Worm (Caenorhabditis elegans): ENCODE results near the gene W02B12.11.
A peak's percentile ranks its signal among the peaks of the same experiment; 100 is the strongest.

The W02B12.11 gene

DNA sequence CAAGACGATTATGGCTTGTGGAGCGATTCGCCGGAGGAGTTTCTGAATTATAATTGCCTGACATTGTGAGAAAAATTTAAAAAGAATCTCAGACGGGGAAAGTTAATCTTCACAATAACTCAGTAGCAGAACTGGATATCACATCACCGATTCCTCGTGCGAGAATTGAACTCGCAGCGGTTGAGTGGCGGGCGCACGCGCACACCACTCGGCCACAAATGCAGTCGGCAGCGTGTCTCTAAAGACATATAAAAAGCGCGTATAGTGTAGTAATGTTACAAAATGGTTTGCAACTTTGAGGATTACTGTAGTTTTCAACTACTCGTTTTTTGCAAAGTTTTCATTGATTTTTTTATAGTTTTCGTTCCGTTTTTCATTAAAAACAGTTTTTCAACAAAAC, 10.9 kb downstream of the W02B12.11 start (continued):
- TF ChIP-seq ces-1 (GFP tag; optimal IDR thresholded peaks at IDR 0.05) (no peak), mxl-3 (GFP tag; optimal IDR thresholded peaks at IDR 0.05) (peak; percentile 88), nhr-48 (tag; optimal IDR thresholded peaks at IDR 0.05) (peak; percentile 76)

DNA sequence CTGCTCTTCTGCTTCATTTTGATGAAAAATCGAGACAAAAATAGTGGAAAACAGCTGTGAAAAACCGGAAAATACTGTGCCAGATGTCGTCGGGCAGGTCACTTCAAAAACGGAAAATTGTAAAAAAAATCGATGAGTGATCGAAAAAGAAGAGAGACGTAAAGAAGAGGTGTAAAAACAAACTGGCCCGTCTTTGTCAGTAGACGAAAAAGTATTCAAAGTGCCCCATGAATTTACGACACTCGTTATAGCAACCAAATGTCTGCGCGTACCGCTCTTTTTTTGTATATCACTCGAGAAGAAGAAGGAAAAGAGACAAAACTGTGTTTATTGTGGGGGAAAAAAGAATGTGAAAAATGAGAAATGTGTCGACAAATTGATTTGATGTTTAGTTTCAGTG, 11.5 kb downstream of the W02B12.11 start, which contains the start of gene twk-5:
TSS of gene twk-5 (minus strand) at position 101 of the 400 bp plus-strand sequence.
- TF ChIP-seq daf-12 (tag; optimal IDR thresholded peaks at IDR 0.05) (no peak), ama-1 (optimal IDR thresholded peaks at IDR 0.05) (peak; percentile 73)

DNA sequence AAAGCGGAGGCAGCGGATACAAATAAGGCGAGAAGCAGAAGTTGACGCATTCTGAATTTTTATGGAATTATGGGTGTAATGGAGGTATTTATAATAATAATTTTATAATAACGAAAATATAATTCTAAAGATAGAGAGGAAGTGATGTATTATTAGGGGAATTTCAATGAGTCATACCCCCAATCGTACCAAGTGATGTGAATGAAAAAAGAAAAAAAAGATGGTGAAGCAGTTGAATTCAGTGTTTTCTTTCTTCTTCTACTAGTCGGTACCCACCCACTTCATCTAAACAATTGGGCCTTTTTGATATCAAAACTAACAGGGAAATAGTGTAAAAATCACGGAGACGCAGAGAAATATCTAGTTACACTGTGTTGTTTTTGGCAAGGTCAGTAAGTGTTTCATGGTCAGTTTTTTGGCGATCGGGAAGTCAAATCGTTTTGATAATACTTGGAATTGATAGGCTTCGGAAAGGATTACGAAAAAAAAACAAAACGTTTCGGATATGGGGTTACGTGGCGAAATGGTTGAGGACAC, 13.1 kb downstream of the W02B12.11 start, which contains the start of gene ttr-18:
TSS of gene ttr-18 (minus strand) at position 51 of the 537 bp plus-strand sequence.
- no peak for TF ChIP-seq tag-97 (GFP tag; IDR thresholded peaks at IDR 0.05)
- no peak for TF ChIP-seq ctbp-1 (GFP tag; IDR thresholded peaks at IDR 0.05)
- TF ChIP-seq lim-7 (GFP tag; IDR thresholded peaks at IDR 0.05) = no peak
- no peak for TF ChIP-seq dmd-8 (GFP tag; IDR thresholded peaks at IDR 0.05)
- TF ChIP-seq F37D6.2 (tag; optimal IDR thresholded peaks at IDR 0.05) = no peak
- no peak for TF ChIP-seq cey-2 (tag; optimal IDR thresholded peaks at IDR 0.05; ENCODE audit: borderline replicate concordance, insufficient read depth)
- peak; percentile 12 for TF ChIP-seq dve-1 (tag; optimal IDR thresholded peaks at IDR 0.05; ENCODE audit: insufficient read depth)

DNA sequence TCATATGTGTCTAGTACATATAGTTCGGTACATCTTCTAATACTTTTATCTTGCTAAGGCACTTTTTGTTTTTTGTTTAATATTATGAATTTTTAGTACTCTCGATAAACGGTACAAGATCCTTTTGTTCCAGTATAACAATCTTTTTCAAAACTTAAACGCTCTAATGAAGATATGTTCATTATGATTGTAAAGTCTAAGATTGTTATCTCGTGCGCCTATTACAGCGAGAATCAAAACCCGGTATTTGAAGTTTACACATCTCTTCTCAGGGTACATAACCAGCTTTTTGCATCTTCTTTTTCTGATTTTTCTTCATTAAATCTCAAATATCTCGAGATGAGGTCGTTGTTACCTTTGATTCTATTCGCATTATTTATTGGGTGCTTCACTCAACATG, 14.3 kb downstream of the W02B12.11 start, which contains the start of gene B0334.13:
TSS of gene B0334.13 (plus strand) at position 301 of the 400 bp plus-strand sequence.
- TF ChIP-seq ZK546.5 (tag; optimal IDR thresholded peaks at IDR 0.05) (no peak), ztf-7 (tag; optimal IDR thresholded peaks at IDR 0.05) (no peak), unc-62 (GFP tag; optimal IDR thresholded peaks at IDR 0.05 in 1 of 2) (peak in 1 of 2 experiments; percentile 21), unc-62 (tag; optimal IDR thresholded peaks at IDR 0.05) (no peak), D1046.2 (GFP tag; IDR thresholded peaks at IDR 0.05) (no peak), gei-8 (GFP tag; optimal IDR thresholded peaks at IDR 0.05) (no peak)

DNA sequence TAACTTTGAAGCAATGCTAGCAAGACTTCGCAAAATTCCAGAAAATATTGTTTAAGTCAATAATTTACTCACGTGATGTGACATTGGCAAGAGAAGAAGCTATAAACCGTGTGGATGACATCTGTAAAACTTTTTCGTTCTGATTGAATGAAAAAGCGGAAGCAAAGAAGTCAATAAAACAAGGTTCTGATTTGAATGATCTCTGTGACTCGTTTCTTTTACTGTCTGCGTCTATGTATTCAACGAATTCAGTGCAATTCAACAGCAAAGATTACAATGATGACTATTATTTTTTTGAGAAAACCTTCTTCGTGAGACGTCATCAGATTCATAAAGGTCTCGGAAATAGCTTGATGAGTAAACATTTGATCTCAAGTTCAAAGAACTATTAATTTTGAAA, 19.2 kb downstream of the W02B12.11 start, which contains the start of gene hacl-1:
TSS of gene hacl-1 (minus strand) at position 121 of the 400 bp plus-strand sequence.
- TF ChIP-seq T20F7.1 (GFP tag; optimal IDR thresholded peaks at IDR 0.05) (no peak), mxl-3 (GFP tag; optimal IDR thresholded peaks at IDR 0.05) (no peak), tag-97 (GFP tag; IDR thresholded peaks at IDR 0.05) (no peak), rbr-2 (tag; optimal IDR thresholded peaks at IDR 0.05) (no peak), nhr-28 (tag; optimal IDR thresholded peaks at IDR 0.05) (peak; percentile 46), Y48G9A.11 (GFP tag; IDR thresholded peaks at IDR 0.05) (no peak), nhr-6 (tag; optimal IDR thresholded peaks at IDR 0.05) (no peak), F44E2.7 (GFP tag; IDR thresholded peaks at IDR 0.05) (no peak), zfp-2 (tag; optimal IDR thresholded peaks at IDR 0.05) (no peak), egl-27 (tag; optimal IDR thresholded peaks at IDR 0.05) (no peak), fos-1 (tag; optimal IDR thresholded peaks at IDR 0.05) (no peak), duxl-1 (tag; optimal IDR thresholded peaks at IDR 0.05; ENCODE audit: poor library complexity) (no peak), zag-1 (tag; optimal IDR thresholded peaks at IDR 0.05) (no peak), nhr-102 (tag; optimal IDR thresholded peaks at IDR 0.05) (peak; percentile 28), nhr-77 (tag; optimal IDR thresholded peaks at IDR 0.05) (peak; percentile 9), ama-1 (optimal IDR thresholded peaks at IDR 0.05) (no peak), mes-2 (tag; optimal IDR thresholded peaks at IDR 0.05; ENCODE audit: poor library complexity, severe bottlenecking) (peak; percentile 34), pqm-1 (tag; optimal IDR thresholded peaks at IDR 0.05) (no peak), unc-62 (GFP tag; optimal IDR thresholded peaks at IDR 0.05 in 1 of 2) (peak in 1 of 2 experiments; percentile 69), unc-62 (tag; optimal IDR thresholded peaks at IDR 0.05) (no peak), sdz-12 (GFP tag; optimal IDR thresholded peaks at IDR 0.05) (no peak), dmd-6 (GFP tag; IDR thresholded peaks at IDR 0.05) (peak; percentile 64), hlh-30 (tag; optimal IDR thresholded peaks at IDR 0.05; ENCODE audit: insufficient read depth) (peak; percentile 43), lim-7 (GFP tag; IDR thresholded peaks at IDR 0.05) (no peak), zfp-3 (GFP tag; conservative IDR thresholded peaks at IDR 0.05) (no peak), lsy-2 (tag; optimal IDR thresholded peaks at IDR 0.05) (peak in 1 of 2 experiments; percentile 56), Y105C5A.15 (GFP tag; IDR thresholded peaks at IDR 0.05) (no peak), snpc-1.2 (GFP tag; IDR thresholded peaks at IDR 0.05) (no peak), attf-4 (tag; optimal IDR thresholded peaks at IDR 0.05) (no peak), vab-7 (GFP tag; IDR thresholded peaks at IDR 0.05) (no peak), F10B5.3 (tag; optimal IDR thresholded peaks at IDR 0.05) (no peak), daf-12 (tag; optimal IDR thresholded peaks at IDR 0.05) (no peak), nhr-48 (tag; optimal IDR thresholded peaks at IDR 0.05) (peak; percentile 48)
